Worm (Caenorhabditis elegans): ENCODE measurements around the gene mel-32.

DNA sequence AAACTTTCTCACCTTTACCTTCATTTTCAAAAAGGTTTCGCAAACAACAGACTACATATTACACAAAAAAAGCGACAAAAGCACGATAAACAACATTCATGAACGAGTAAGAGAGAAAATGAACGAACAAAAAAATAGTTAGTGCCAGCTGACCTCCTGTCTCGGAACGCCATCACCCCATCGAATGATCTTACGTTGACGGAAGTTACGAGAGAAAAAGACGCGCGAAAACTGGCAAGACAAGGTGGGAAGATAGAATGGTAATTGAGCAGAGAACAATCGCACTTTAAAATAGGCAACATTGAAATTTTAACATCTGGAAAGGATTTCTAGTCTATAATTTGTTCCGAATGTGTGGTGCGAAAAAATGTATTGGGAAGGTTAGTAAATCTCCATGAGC lies 22.6 kb downstream of the mel-32 start:
- no peak for TF ChIP-seq gmeb-1 (tag; optimal IDR thresholded peaks at IDR 0.05)
- TF ChIP-seq mab-5 (tag; optimal IDR thresholded peaks at IDR 0.05): no peak
- no peak for TF ChIP-seq unc-62 (GFP tag; optimal IDR thresholded peaks at IDR 0.05)

Data from whole organism, L2 larva.